Fruit fly (Drosophila melanogaster) whole organism: ENCODE data around the gene cni.

Experiments
- Dll ChIP-seq: fragments of >200 bp; optimal IDR thresholded peaks from 2 replicates; lab custom pipeline; 2017
- psq ChIP-seq: fragments of >200 bp; optimal IDR thresholded peaks from 2 replicates; lab custom pipeline; 2017

DNA sequence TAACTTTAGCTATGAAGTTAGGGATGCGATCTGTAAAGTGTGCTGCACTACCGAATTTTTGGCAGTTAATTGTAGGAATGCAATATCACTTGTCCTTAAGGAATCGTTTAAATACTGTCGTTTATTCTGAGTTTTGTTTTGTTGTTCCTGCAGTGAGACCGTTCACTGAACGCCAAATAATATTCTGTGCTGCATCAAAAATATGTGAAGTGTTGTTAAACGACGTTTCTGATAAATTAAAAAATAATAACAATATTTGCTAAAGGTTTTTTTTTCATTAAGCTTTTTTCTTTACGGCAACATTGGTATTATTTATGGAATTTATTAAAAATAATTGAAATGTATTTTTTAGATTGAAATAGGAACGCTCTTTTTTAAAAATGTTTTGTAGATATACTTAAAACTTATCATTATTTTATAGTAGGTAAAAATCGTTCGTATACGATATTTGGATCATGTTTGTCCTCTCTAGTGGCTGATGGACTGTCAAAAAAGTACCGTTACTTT is 7.7 kb downstream of the cni start, which contains the start of gene GMF:
- TF ChIP-seq Dll (lab: Kevin White, UChicago) (no peak), psq (no peak)
